Fruit fly (Drosophila melanogaster) S2 (cell line): ENCODE data around the gene CG4968.

Experiments used
- CG8478 ChIP-seq: fragments of >200 bp; optimal IDR thresholded peaks from 2 replicates; lab custom pipeline; 2018
- CTCF ChIP-seq, 2 experiments: fragments of >200 bp; optimal IDR thresholded peaks; 2 replicates each; lab custom pipeline; 2018

dm6 chr2L:10272224-10272623 is 34.5 kb upstream of the CG4968 start, which contains the start of gene trk:
- TF ChIP-seq CTCF (optimal IDR thresholded peaks at IDR 0.05; lab: Kevin White, UChicago) (no peak), CG8478 (no peak)
